Worm (Caenorhabditis elegans): ENCODE data around the gene srt-49.

ce11 chrIV:15147104-15147503, 48.9 kb upstream of the srt-49 start, which contains the start of gene str-78:
- no peak for TF ChIP-seq dao-5 (tag; optimal IDR thresholded peaks at IDR 0.05)
- TF ChIP-seq him-1 (tag; optimal IDR thresholded peaks at IDR 0.05), result no peak

All from whole organism, L4/young adult.